Fruit fly (Drosophila melanogaster): Measurements from ENCODE around the gene Rel.

Gene Rel

dm6 chr3R:9057398-9058058 lies 9.8 kb upstream of the Rel start (continued):
- TF ChIP-seq CG8765 (GFP tag; IDR thresholded peaks at IDR 0.05) (no peak), Hey (tag; optimal IDR thresholded peaks at IDR 0.05) (peak; percentile 56), CG3281 (GFP tag; optimal IDR thresholded peaks at IDR 0.05) (peak; percentile 98), Dp (GFP tag; optimal IDR thresholded peaks at IDR 0.05) (peak; percentile 5), pros (GFP tag; optimal IDR thresholded peaks at IDR 0.05) (peak; percentile 90), fd102C (GFP tag; optimal IDR thresholded peaks at IDR 0.05) (peak; percentile 83), CG3995 (GFP tag; optimal IDR thresholded peaks at IDR 0.05) (peak; percentile 81), schlank (tag; optimal IDR thresholded peaks at IDR 0.05) (peak; percentile 86), CG13775 (GFP tag; optimal IDR thresholded peaks at IDR 0.05) (peak; percentile 98), Hr39 (optimal IDR thresholded peaks at IDR 0.05) (no peak), caup (GFP tag; optimal IDR thresholded peaks at IDR 0.05; ENCODE audit: severe bottlenecking) (peak; percentile 97), CG2116 (GFP tag; optimal IDR thresholded peaks at IDR 0.05) (peak; percentile 88), salm (tag; optimal IDR thresholded peaks at IDR 0.05) (peak; percentile 98), Hr51 (GFP tag; optimal IDR thresholded peaks at IDR 0.05) (peak; percentile 84 to 99), CG1647 (GFP tag; optimal IDR thresholded peaks at IDR 0.05) (peak; percentile 71), Dad (GFP tag; optimal IDR thresholded peaks at IDR 0.05) (peak; percentile 58), bigmax (GFP tag; optimal IDR thresholded peaks at IDR 0.05) (no peak), Taf1 (GFP tag; IDR thresholded peaks at IDR 0.05) (no peak), ind (GFP tag; optimal IDR thresholded peaks at IDR 0.05) (peak; percentile 95), CG17186 (GFP tag; optimal IDR thresholded peaks at IDR 0.05) (peak; percentile 51), HmgZ (tag; optimal IDR thresholded peaks at IDR 0.05) (peak; percentile 95), CG33213 (GFP tag; optimal IDR thresholded peaks at IDR 0.05) (peak; percentile 19), CG9876 (GFP tag; optimal IDR thresholded peaks at IDR 0.05) (peak; percentile 6), ewg (GFP tag; optimal IDR thresholded peaks at IDR 0.05) (peak; percentile 81), CG33557 (GFP tag; optimal IDR thresholded peaks at IDR 0.05) (peak; percentile 100), gt (GFP tag; IDR thresholded peaks at IDR 0.05) (no peak), Opbp (GFP tag; IDR thresholded peaks at IDR 0.05; ENCODE audit: partially characterized antibody) (no peak), vvl (GFP tag; IDR thresholded peaks at IDR 0.05) (no peak), Hr78 (GFP tag; optimal IDR thresholded peaks at IDR 0.05) (peak in 1 of 2 experiments; percentile 97), CG18011 (GFP tag; optimal IDR thresholded peaks at IDR 0.05) (peak; percentile 88), CG9609 (GFP tag; optimal IDR thresholded peaks at IDR 0.05) (peak; percentile 36), CG8388 (GFP tag; optimal IDR thresholded peaks at IDR 0.05) (peak; percentile 98), CG13123 (GFP tag; optimal IDR thresholded peaks at IDR 0.05) (peak; percentile 93), cg (GFP tag; optimal IDR thresholded peaks at IDR 0.05) (peak; percentile 42), Nf-YC (tag; optimal IDR thresholded peaks at IDR 0.05) (peak; percentile 95), BtbVII (GFP tag; optimal IDR thresholded peaks at IDR 0.05) (peak; percentile 98), CG18599 (GFP tag; optimal IDR thresholded peaks at IDR 0.05) (peak; percentile 99), grau (tag; optimal IDR thresholded peaks at IDR 0.05) (peak; percentile 99), pb (GFP tag; optimal IDR thresholded peaks at IDR 0.05) (peak; percentile 41), toy (GFP tag; IDR thresholded peaks at IDR 0.05) (no peak), sima (GFP tag; optimal IDR thresholded peaks at IDR 0.05) (no peak), az2 (GFP tag; optimal IDR thresholded peaks at IDR 0.05) (peak; percentile 93), CG14965 (GFP tag; optimal IDR thresholded peaks at IDR 0.05; ENCODE audit: borderline replicate concordance) (no peak), so (GFP tag; IDR thresholded peaks at IDR 0.05) (no peak), bcd (GFP tag; optimal IDR thresholded peaks at IDR 0.05) (peak; percentile 97), disco-r (GFP tag; optimal IDR thresholded peaks at IDR 0.05) (no peak), sens (GFP tag) (peak; percentile 95), chif (GFP tag; optimal IDR thresholded peaks at IDR 0.05) (peak; percentile 45 to 70), CG11093 (GFP tag; IDR thresholded peaks at IDR 0.05) (peak; percentile 85)
